Worm (Caenorhabditis elegans) whole organism, L4 larva: ENCODE results near the gene srg-31.

Source experiments
- T20F7.1 ChIP-seq: fragments of 200-800 bp; sonication (Bioruptor generic); optimal IDR thresholded peaks from 2 replicates; lab custom pipeline; 2018; ENCODE audit warnings: mild to moderate bottlenecking, missing genetic modification characterization, missing compliant biosample characterization
- ama-1 ChIP-seq: fragments of 150-350 bp; optimal IDR thresholded peaks from 2 replicates; lab custom pipeline; 2014; ENCODE audit warnings: inconsistent platforms, mixed read lengths
- egl-27 ChIP-seq: sonication (generic microtip); optimal IDR thresholded peaks from 3 replicates; lab custom pipeline; 2017; ENCODE audit warnings: missing biosample characterization, missing genetic modification reagents, missing genetic modification characterization
- egl-43 ChIP-seq: fragments of 200-800 bp; sonication (Bioruptor generic); IDR thresholded peaks from 2 replicates; pipeline ENCODE4 v1.3.6; 2022; ENCODE audit warnings: missing genetic modification reagents, missing genetic modification characterization, missing compliant biosample characterization
- mep-1 ChIP-seq: fragments of 150-350 bp; sonication (generic microtip); optimal IDR thresholded peaks from 3 replicates; lab custom pipeline; 2014; ENCODE audit warnings: missing biosample characterization, missing genetic modification characterization
- mxl-3 ChIP-seq: fragments of 200-800 bp; sonication (Bioruptor generic); optimal IDR thresholded peaks from 2 replicates; lab custom pipeline; 2018; ENCODE audit warnings: mild to moderate bottlenecking, missing genetic modification characterization, missing compliant biosample characterization
- nhr-25 ChIP-seq: sonication (generic microtip); optimal IDR thresholded peaks from 2 replicates; lab custom pipeline; 2017; ENCODE audit warnings: missing genetic modification characterization, mild to moderate bottlenecking, missing compliant biosample characterization, antibody characterized with exemption, moderate library complexity, borderline replicate concordance; ENCODE audit not compliant: insufficient read depth
- nhr-77 ChIP-seq: fragments of 150-350 bp; optimal IDR thresholded peaks from 2 replicates; lab custom pipeline; 2014; ENCODE audit warnings: missing biosample characterization, missing genetic modification characterization
- unc-62 ChIP-seq, 3 experiments: fragments of 150-350 bp in 1 of 3; sonication (generic microtip); optimal IDR thresholded peaks in 2 of 3; peaks in 1 of 3; 1 replicate in 1 of 3; 2 replicates in 2 of 3; lab custom pipeline; 2014 to 2017; ENCODE audit warnings: missing biosample characterization in 3 of 3, missing genetic modification characterization in 3 of 3, missing genetic modification reagents in 3 of 3, missing genotype in 1 of 3

DNA sequence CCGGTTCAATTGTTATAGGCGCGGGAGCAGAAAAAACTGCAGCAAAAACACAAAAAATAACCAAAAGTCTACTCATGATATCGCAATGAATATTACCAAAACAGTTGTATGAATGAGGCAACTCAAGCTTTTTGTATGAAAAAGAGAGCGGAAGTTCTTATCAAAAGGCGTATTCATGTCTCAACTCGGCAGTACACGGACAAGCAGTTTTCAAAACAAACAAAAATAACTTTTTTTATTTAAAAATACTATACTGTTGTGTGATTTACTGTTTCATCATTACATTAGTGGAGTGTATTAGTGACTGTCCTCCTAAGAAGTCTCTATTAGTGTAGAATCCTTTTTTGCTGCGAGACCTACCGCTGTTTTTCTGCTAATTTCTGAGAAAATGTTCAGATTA lies 6.3 kb downstream of the srg-31 start, which contains the start of gene Y57E12B.4:
- no peak for TF ChIP-seq egl-43 (GFP tag; lab: Robert Waterston, UW)
- TF ChIP-seq nhr-25 (tag; lab: Kevin White, UChicago): no peak
- no peak for TF ChIP-seq mep-1
- TF ChIP-seq ama-1 (lab: Kevin White, UChicago): no peak
- no peak for TF ChIP-seq unc-62 (GFP tag; optimal IDR thresholded peaks at IDR 0.05 in 1 of 2; lab: Kevin White, UChicago)
- TF ChIP-seq unc-62 (tag; optimal IDR thresholded peaks at IDR 0.05; lab: Kevin White, UChicago): no peak
- no peak for TF ChIP-seq mxl-3 (GFP tag; lab: Kevin White, UChicago)
- TF ChIP-seq nhr-77 (tag; lab: Kevin White, UChicago): no peak
- no peak for TF ChIP-seq T20F7.1 (GFP tag; lab: Kevin White, UChicago)
- TF ChIP-seq egl-27 (tag; lab: Kevin White, UChicago): no peak
